Worm (Caenorhabditis elegans) whole organism, L1 larva: Measurements from ENCODE around the gene vab-23.

Experiments
- C04F5.9 ChIP-seq: sonication (generic microtip); optimal IDR thresholded peaks from 2 replicates; lab custom pipeline; 2016; ENCODE audit warnings: missing genetic modification characterization, missing compliant biosample characterization
- C16A3.4 ChIP-seq: fragments of 150-350 bp; optimal IDR thresholded peaks from 2 replicates; lab custom pipeline; 2014; ENCODE audit warnings: missing biosample characterization, missing genetic modification characterization
- C34B4.2 ChIP-seq: sonication (generic microtip); optimal IDR thresholded peaks from 2 replicates; lab custom pipeline; 2017; ENCODE audit warnings: mild to moderate bottlenecking, missing genetic modification characterization, missing compliant biosample characterization
- Y116A8C.19 ChIP-seq: sonication (generic microtip); optimal IDR thresholded peaks from 2 replicates; lab custom pipeline; 2016; ENCODE audit warnings: missing compliant biosample characterization, missing genetic modification characterization, borderline replicate concordance
- alr-1 ChIP-seq: fragments of 200-800 bp; sonication (Bioruptor generic); optimal IDR thresholded peaks from 2 replicates; lab custom pipeline; 2018; ENCODE audit warnings: borderline replicate concordance, mild to moderate bottlenecking, missing genetic modification characterization, missing compliant biosample characterization
- ama-1 ChIP-seq: fragments of 150-350 bp; optimal IDR thresholded peaks from 2 replicates; lab custom pipeline; 2014
- ceh-63 ChIP-seq: fragments of 200-800 bp; sonication (Bioruptor generic); optimal IDR thresholded peaks from 2 replicates; lab custom pipeline; 2018; ENCODE audit warnings: mild to moderate bottlenecking, missing genetic modification characterization, missing compliant biosample characterization
- ceh-8 ChIP-seq: fragments of 200-800 bp; sonication (Bioruptor generic); optimal IDR thresholded peaks from 2 replicates; lab custom pipeline; 2018; ENCODE audit warnings: mild to moderate bottlenecking, missing genetic modification characterization, moderate library complexity, missing compliant biosample characterization
- ceh-82 ChIP-seq, 3 experiments: fragments of 150-350 bp in 1 of 3; sonication (generic microtip) in 2 of 3; optimal IDR thresholded peaks; 2 replicates each; lab custom pipeline; 2014 to 2017; ENCODE audit warnings: missing biosample characterization in 3 of 3, missing genetic modification characterization in 3 of 3
- ceh-88 ChIP-seq: fragments of 200-800 bp; sonication (Bioruptor generic); IDR thresholded peaks from 2 replicates; pipeline ENCODE4 v1.3.6; 2022; ENCODE audit warnings: missing genetic modification characterization, missing compliant biosample characterization
- dsc-1 ChIP-seq: sonication (generic microtip); optimal IDR thresholded peaks from 2 replicates; lab custom pipeline; 2016; ENCODE audit warnings: mild to moderate bottlenecking, missing genetic modification characterization, missing compliant biosample characterization
- efl-1 ChIP-seq, 4 experiments: fragments of 150-350 bp; optimal IDR thresholded peaks in 3 of 4; peaks in 1 of 4; 1 replicate in 1 of 4; 2 replicates in 3 of 4; lab custom pipeline; 2014; ENCODE audit warnings: missing biosample characterization in 2 of 4, missing genetic modification characterization in 2 of 4, missing genetic modification reagents in 2 of 4
- efl-3 ChIP-seq: fragments of 200-800 bp; sonication (Bioruptor generic); optimal IDR thresholded peaks from 2 replicates; lab custom pipeline; 2018; ENCODE audit warnings: mild to moderate bottlenecking, missing genetic modification characterization, missing compliant biosample characterization
- elt-2 ChIP-seq: sonication (generic microtip); optimal IDR thresholded peaks from 2 replicates; lab custom pipeline; 2016; ENCODE audit warnings: missing genetic modification characterization, mild to moderate bottlenecking, inconsistent platforms, missing compliant biosample characterization, missing genetic modification reagents
- ets-5 ChIP-seq: fragments of 200-800 bp; sonication (Bioruptor generic); IDR thresholded peaks from 2 replicates; pipeline ENCODE4 v1.3.6; 2022; ENCODE audit warnings: missing genetic modification characterization, missing compliant biosample characterization
- fkh-4 ChIP-seq: sonication (generic microtip); optimal IDR thresholded peaks from 2 replicates; lab custom pipeline; 2016; ENCODE audit warnings: missing compliant biosample characterization, missing genetic modification characterization, borderline replicate concordance
- fkh-8 ChIP-seq: sonication (generic microtip); optimal IDR thresholded peaks from 2 replicates; lab custom pipeline; 2016; ENCODE audit warnings: mild to moderate bottlenecking, missing genetic modification characterization, missing compliant biosample characterization
- fos-1 ChIP-seq: fragments of 150-350 bp; optimal IDR thresholded peaks from 2 replicates; lab custom pipeline; 2014; ENCODE audit warnings: missing biosample characterization, missing genetic modification characterization
- grh-1 ChIP-seq: fragments of 200-800 bp; sonication (Bioruptor generic); IDR thresholded peaks from 2 replicates; pipeline ENCODE4 v1.3.6; 2022; ENCODE audit warnings: missing genetic modification reagents, missing genetic modification characterization, missing compliant biosample characterization
- hlh-17 ChIP-seq: fragments of 200-800 bp; sonication (Bioruptor generic); optimal IDR thresholded peaks from 2 replicates; lab custom pipeline; 2018; ENCODE audit warnings: missing genetic modification characterization, mild to moderate bottlenecking, missing compliant biosample characterization, moderate library complexity, borderline replicate concordance
- hlh-4 ChIP-seq: sonication (generic microtip); optimal IDR thresholded peaks from 2 replicates; lab custom pipeline; 2016; ENCODE audit warnings: mild to moderate bottlenecking, missing genetic modification characterization, missing compliant biosample characterization
- hpl-2 ChIP-seq: fragments of 150-350 bp; optimal IDR thresholded peaks from 2 replicates; lab custom pipeline; 2014; ENCODE audit warnings: missing biosample characterization, missing genetic modification reagents, missing genetic modification characterization
- irx-1 ChIP-seq: sonication (generic microtip); optimal IDR thresholded peaks from 2 replicates; lab custom pipeline; 2016; ENCODE audit warnings: missing genetic modification characterization, missing compliant biosample characterization
- jun-1 ChIP-seq: fragments of 150-350 bp; optimal IDR thresholded peaks from 2 replicates; lab custom pipeline; 2014; ENCODE audit warnings: missing biosample characterization, missing genetic modification reagents, missing genetic modification characterization
- lin-14 ChIP-seq: fragments of 200-800 bp; sonication (Bioruptor generic); optimal IDR thresholded peaks from 2 replicates; lab custom pipeline; 2018; ENCODE audit warnings: mild to moderate bottlenecking, missing genetic modification characterization, moderate library complexity, missing compliant biosample characterization
- lin-15B ChIP-seq: fragments of 150-350 bp; sonication (generic microtip); optimal IDR thresholded peaks from 3 replicates; lab custom pipeline; 2014; ENCODE audit warnings: missing biosample characterization, missing genetic modification characterization
- lin-35 ChIP-seq, 2 experiments: fragments of 150-350 bp; optimal IDR thresholded peaks; 2 replicates each; lab custom pipeline; 2014; ENCODE audit warnings: missing biosample characterization in 2 of 2, missing genetic modification characterization in 2 of 2, missing genetic modification reagents in 2 of 2
- lin-39 ChIP-seq: fragments of 150-350 bp; optimal IDR thresholded peaks from 2 replicates; lab custom pipeline; 2014; ENCODE audit warnings: missing biosample characterization, missing genetic modification reagents, missing genetic modification characterization
- lir-3 ChIP-seq: sonication (generic microtip); optimal IDR thresholded peaks from 2 replicates; lab custom pipeline; 2016; ENCODE audit warnings: mild to moderate bottlenecking, missing genetic modification characterization, moderate library complexity, missing compliant biosample characterization; ENCODE audit not compliant: poor library complexity
- lsy-2 ChIP-seq, 2 experiments: fragments of 150-350 bp; optimal IDR thresholded peaks; 2 replicates each; lab custom pipeline; 2014; ENCODE audit warnings: missing biosample characterization in 2 of 2, missing genetic modification characterization in 2 of 2
- mdl-1 ChIP-seq, 2 experiments: fragments of 150-350 bp; optimal IDR thresholded peaks; 2 replicates each; lab custom pipeline; 2014 to 2017; ENCODE audit warnings: missing biosample characterization in 2 of 2, missing genetic modification characterization in 2 of 2, inconsistent platforms in 1 of 2
- mef-2 ChIP-seq: fragments of 150-350 bp; optimal IDR thresholded peaks from 2 replicates; lab custom pipeline; 2014; ENCODE audit warnings: missing biosample characterization, missing genetic modification characterization
- nhr-12 ChIP-seq: sonication (generic microtip); optimal IDR thresholded peaks from 2 replicates; lab custom pipeline; 2017; ENCODE audit warnings: missing biosample characterization, missing genetic modification characterization
- nhr-20 ChIP-seq: sonication (generic microtip); optimal IDR thresholded peaks from 2 replicates; lab custom pipeline; 2016; ENCODE audit warnings: mild to moderate bottlenecking, missing genetic modification characterization, missing compliant biosample characterization
- nhr-237 ChIP-seq: fragments of 150-350 bp; optimal IDR thresholded peaks from 2 replicates; lab custom pipeline; 2014; ENCODE audit warnings: missing biosample characterization, missing genetic modification characterization
- nhr-28 ChIP-seq: fragments of 150-350 bp; optimal IDR thresholded peaks from 2 replicates; lab custom pipeline; 2014; ENCODE audit warnings: missing biosample characterization, missing genetic modification characterization
- nhr-47 ChIP-seq: sonication (generic microtip); optimal IDR thresholded peaks from 2 replicates; lab custom pipeline; 2016; ENCODE audit warnings: mild to moderate bottlenecking, missing genetic modification characterization, moderate library complexity, missing compliant biosample characterization
- nhr-71 ChIP-seq: sonication (generic microtip); optimal IDR thresholded peaks from 2 replicates; lab custom pipeline; 2016; ENCODE audit warnings: mild to moderate bottlenecking, missing genetic modification characterization, moderate library complexity, missing compliant biosample characterization
- nhr-76 ChIP-seq: sonication (generic microtip); optimal IDR thresholded peaks from 2 replicates; lab custom pipeline; 2017; ENCODE audit warnings: missing biosample characterization, missing genetic modification characterization
- nhr-85 ChIP-seq: sonication (generic microtip); peaks from one replicate; lab custom pipeline; 2016; ENCODE audit warnings: missing genetic modification characterization, inconsistent platforms, missing compliant biosample characterization
- pqm-1 ChIP-seq: sonication (generic microtip); optimal IDR thresholded peaks from 3 replicates; lab custom pipeline; 2017; ENCODE audit warnings: missing biosample characterization, missing genetic modification characterization
- rnt-1 ChIP-seq: sonication (generic microtip); optimal IDR thresholded peaks from 2 replicates; lab custom pipeline; 2016; ENCODE audit warnings: mild to moderate bottlenecking, missing genetic modification characterization, moderate library complexity, missing compliant biosample characterization
- skn-1 ChIP-seq: fragments of 150-350 bp; optimal IDR thresholded peaks from 2 replicates; lab custom pipeline; 2014; ENCODE audit warnings: missing biosample characterization, missing genetic modification characterization
- snpc-4 ChIP-seq: fragments of 150-350 bp; optimal IDR thresholded peaks from 2 replicates; lab custom pipeline; 2014; ENCODE audit warnings: missing biosample characterization, missing genetic modification characterization
- snu-23 ChIP-seq: sonication (generic microtip); optimal IDR thresholded peaks from 2 replicates; lab custom pipeline; 2016; ENCODE audit warnings: missing genetic modification characterization, missing compliant biosample characterization
- sox-4 ChIP-seq: sonication (generic microtip); optimal IDR thresholded peaks from 2 replicates; lab custom pipeline; 2016; ENCODE audit warnings: missing genetic modification characterization, missing compliant biosample characterization
- sup-37 ChIP-seq: fragments of 200-800 bp; sonication (Bioruptor generic); optimal IDR thresholded peaks from 2 replicates; lab custom pipeline; 2018; ENCODE audit warnings: mild to moderate bottlenecking, missing genetic modification characterization, missing compliant biosample characterization
- tbx-2 ChIP-seq: sonication (generic microtip); optimal IDR thresholded peaks from 2 replicates; lab custom pipeline; 2016; ENCODE audit warnings: missing genetic modification characterization, missing compliant biosample characterization
- tlp-1 ChIP-seq: fragments of 150-350 bp; optimal IDR thresholded peaks from 2 replicates; lab custom pipeline; 2014; ENCODE audit warnings: missing biosample characterization, missing genetic modification characterization
- unc-98 ChIP-seq: fragments of 200-800 bp; sonication (Bioruptor generic); IDR thresholded peaks from 2 replicates; pipeline ENCODE4 v1.3.6; 2022; ENCODE audit warnings: missing genetic modification characterization, missing compliant biosample characterization
- xbp-1 ChIP-seq: sonication (generic microtip); optimal IDR thresholded peaks from 2 replicates; lab custom pipeline; 2016; ENCODE audit warnings: missing genetic modification characterization, missing compliant biosample characterization
- ztf-4 ChIP-seq: fragments of 150-350 bp; optimal IDR thresholded peaks from 2 replicates; lab custom pipeline; 2014; ENCODE audit warnings: missing biosample characterization, missing genetic modification characterization

Gene vab-23

DNA sequence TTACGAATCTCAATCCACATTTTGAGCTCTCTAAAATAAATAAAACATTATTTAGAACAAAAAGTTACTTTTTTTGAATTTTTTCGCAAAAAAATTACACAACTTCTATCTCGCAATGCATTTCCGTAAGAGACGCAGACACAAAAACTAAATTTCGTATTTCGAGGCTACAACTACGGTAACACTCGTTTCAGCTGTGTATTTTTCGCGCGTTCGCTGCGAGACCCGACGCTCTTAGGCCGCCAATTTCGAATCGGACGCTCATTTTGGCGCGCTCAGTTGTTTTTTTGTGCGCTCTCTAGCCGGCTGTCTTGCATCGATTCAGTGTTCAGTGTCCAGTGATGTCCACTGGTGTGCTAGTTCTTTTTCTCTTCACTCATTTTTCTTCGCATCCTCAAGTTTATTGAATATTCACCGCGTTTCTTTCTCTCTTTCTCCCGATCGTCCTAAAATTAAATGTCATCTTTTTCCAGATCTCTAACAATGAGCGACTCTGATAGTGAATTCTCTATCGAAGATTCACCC, 26.3 kb downstream of the vab-23 start, which contains the start of the genes npp-3 and top-2:
Gene npp-3, minus strand, starts transcription at position 115 of the 525 bp plus-strand sequence.
Gene top-2, plus strand, starts transcription at position 475 of the 525 bp plus-strand sequence.
- TF ChIP-seq ceh-82 (tag; optimal IDR thresholded peaks at IDR 0.05; lab: Kevin White, UChicago) (peak; percentile 85 to 97 (median 89)), C04F5.9 (tag; lab: Kevin White, UChicago) (peak; percentile 89), hlh-17 (GFP tag; lab: Kevin White, UChicago) (no peak), fkh-8 (peak; percentile 95), ceh-63 (GFP tag; lab: Kevin White, UChicago) (no peak), lsy-2 (tag; optimal IDR thresholded peaks at IDR 0.05; lab: Kevin White, UChicago) (peak; percentile 99 to 100), efl-3 (GFP tag; lab: Kevin White, UChicago) (no peak), C34B4.2 (peak; percentile 17), pqm-1 (tag; lab: Kevin White, UChicago) (no peak), ztf-4 (peak; percentile 74), elt-2 (peak; percentile 56), lin-15B (tag; lab: Kevin White, UChicago) (peak; percentile 94), tlp-1 (tag; lab: Kevin White, UChicago) (no peak), alr-1 (tag; lab: Kevin White, UChicago) (no peak), lin-35 (GFP tag; optimal IDR thresholded peaks at IDR 0.05; lab: Kevin White, UChicago) (peak; percentile 99 to 100), ceh-8 (GFP tag; lab: Kevin White, UChicago) (peak; percentile 86), xbp-1 (peak; percentile 93), snpc-4 (peak; percentile 79), nhr-12 (no peak), nhr-76 (tag; lab: Kevin White, UChicago) (peak; percentile 36), mef-2 (tag; lab: Kevin White, UChicago) (peak; percentile 83), dsc-1 (peak; percentile 93), Y116A8C.19 (tag; lab: Kevin White, UChicago) (no peak), nhr-28 (tag; lab: Kevin White, UChicago) (no peak), lin-39 (tag; lab: Kevin White, UChicago) (peak; percentile 83), mdl-1 (tag; optimal IDR thresholded peaks at IDR 0.05; lab: Kevin White, UChicago) (peak in 1 of 2 experiments; percentile 83), jun-1 (tag; lab: Kevin White, UChicago) (peak; percentile 93), nhr-71 (tag; lab: Kevin White, UChicago) (peak; percentile 97), C16A3.4 (tag; lab: Kevin White, UChicago) (peak; percentile 95), unc-98 (no peak), nhr-47 (tag; lab: Kevin White, UChicago) (peak; percentile 97), hlh-4 (tag; lab: Kevin White, UChicago) (no peak), lir-3 (peak; percentile 85), hpl-2 (GFP tag; lab: Kevin White, UChicago) (peak; percentile 27), ama-1 (lab: Kevin White, UChicago) (no peak), nhr-237 (peak; percentile 73), fkh-4 (peak; percentile 65), irx-1 (peak; percentile 91), nhr-85 (tag; lab: Kevin White, UChicago) (peak; percentile 97), ceh-88 (GFP tag; lab: Robert Waterston, UW) (peak; percentile 83), skn-1 (tag; lab: Kevin White, UChicago) (peak; percentile 94), fos-1 (tag; lab: Kevin White, UChicago) (peak; percentile 91), grh-1 (GFP tag; lab: Robert Waterston, UW) (peak; percentile 89), rnt-1 (tag; lab: Kevin White, UChicago) (peak; percentile 94), tbx-2 (tag; lab: Kevin White, UChicago) (peak; percentile 95), sup-37 (GFP tag; lab: Kevin White, UChicago) (peak; percentile 24), ets-5 (GFP tag; lab: Robert Waterston, UW) (no peak), nhr-20 (peak; percentile 92), sox-4 (tag; lab: Kevin White, UChicago) (peak; percentile 69), efl-1 (optimal IDR thresholded peaks at IDR 0.05; lab: Kevin White, UChicago) (peak; percentile 98 to 99), efl-1 (GFP tag; optimal IDR thresholded peaks at IDR 0.05 in 1 of 2; lab: Kevin White, UChicago) (peak; percentile 99 to 100), lin-14 (GFP tag; lab: Kevin White, UChicago) (peak; percentile 94), snu-23 (GFP tag; lab: Kevin White, UChicago) (peak; percentile 97)
